Fruit fly (Drosophila melanogaster): ENCODE measurements around the gene wds.

Gene wds

DNA sequence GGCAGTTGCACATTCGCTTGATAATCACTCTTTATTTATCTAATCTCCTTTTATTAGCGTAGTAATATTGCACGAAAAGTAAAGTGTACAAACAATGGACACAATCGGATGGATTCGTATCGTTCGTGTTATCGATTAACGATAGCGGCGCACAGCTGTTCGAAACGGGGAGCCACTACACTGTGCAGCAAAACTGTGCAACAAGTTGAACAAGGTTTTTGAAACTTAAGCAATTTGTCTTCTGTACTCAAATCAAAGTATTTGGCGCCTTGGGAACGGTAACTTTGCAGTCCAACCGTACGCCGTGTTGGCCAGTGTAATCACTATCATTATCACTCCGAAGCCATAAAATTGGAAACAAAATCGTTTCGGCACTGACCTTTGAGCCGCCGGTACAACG, 33.9 kb downstream of the wds start, which contains the start of the genes Tsp3A and Seipin:
Gene Tsp3A, minus strand, starts transcription at position 88 of the 400 bp plus-strand sequence.
Gene Seipin, plus strand, starts transcription at position 149 of the 400 bp plus-strand sequence.
- no peak for TF ChIP-seq CG7368 (GFP tag; optimal IDR thresholded peaks at IDR 0.05)
- TF ChIP-seq CG11902 (GFP tag; optimal IDR thresholded peaks at IDR 0.05) = no peak
- peak; percentile 84 for TF ChIP-seq lz (GFP tag; optimal IDR thresholded peaks at IDR 0.05)
- peak; percentile 73 for TF ChIP-seq CG34406 (GFP tag; optimal IDR thresholded peaks at IDR 0.05)
- TF ChIP-seq svp (GFP tag) = peak; percentile 98
- TF ChIP-seq CG1621 (tag; optimal IDR thresholded peaks at IDR 0.05) = peak; percentile 82
- peak; percentile 45 for TF ChIP-seq fd59A (GFP tag; optimal IDR thresholded peaks at IDR 0.05)
- TF ChIP-seq fd85E (GFP tag; optimal IDR thresholded peaks at IDR 0.05) = peak; percentile 45
- TF ChIP-seq salr (GFP tag; optimal IDR thresholded peaks at IDR 0.05) = peak in 1 of 2 experiments; percentile 70
- TF ChIP-seq CG31627 (GFP tag; optimal IDR thresholded peaks at IDR 0.05) = peak; percentile 78
- peak; percentile 81 for TF ChIP-seq CG6792 (GFP tag; optimal IDR thresholded peaks at IDR 0.05)
- TF ChIP-seq CG16779 (tag; optimal IDR thresholded peaks at IDR 0.05) = peak; percentile 87
- peak; percentile 93 for TF ChIP-seq vri (GFP tag; optimal IDR thresholded peaks at IDR 0.05)
- peak; percentile 68 for TF ChIP-seq CG3032 (tag; optimal IDR thresholded peaks at IDR 0.05)
- peak; percentile 81 for TF ChIP-seq Hr39 (GFP tag; optimal IDR thresholded peaks at IDR 0.05)
- peak; percentile 85 to 88 for TF ChIP-seq ss (GFP tag; optimal IDR thresholded peaks at IDR 0.05)
- no peak for TF ChIP-seq CG10631 (GFP tag; optimal IDR thresholded peaks at IDR 0.05)
- TF ChIP-seq acj6 (GFP tag; optimal IDR thresholded peaks at IDR 0.05) = no peak
- TF ChIP-seq CG11294 (GFP tag; IDR thresholded peaks at IDR 0.05) = peak; percentile 81
- peak; percentile 82 for TF ChIP-seq Eip75B (GFP tag; optimal IDR thresholded peaks at IDR 0.05)
- no peak for TF ChIP-seq fkh (GFP tag; optimal IDR thresholded peaks at IDR 0.05)
- peak; percentile 74 for TF ChIP-seq Gug (GFP tag; IDR thresholded peaks at IDR 0.05)
- TF ChIP-seq dsx (GFP tag; optimal IDR thresholded peaks at IDR 0.05; ENCODE audit: poor library complexity, severe bottlenecking) = peak; percentile 72
- TF ChIP-seq dac (GFP tag; optimal IDR thresholded peaks at IDR 0.05) = peak; percentile 74
- TF ChIP-seq CG9139 (GFP tag; optimal IDR thresholded peaks at IDR 0.05) = peak; percentile 86
- TF ChIP-seq Hr38 (GFP tag; optimal IDR thresholded peaks at IDR 0.05) = no peak
- TF ChIP-seq CG32006 (GFP tag; optimal IDR thresholded peaks at IDR 0.05) = peak; percentile 79
- peak; percentile 71 for TF ChIP-seq Ets21C (GFP tag; optimal IDR thresholded peaks at IDR 0.05)
- TF ChIP-seq spab (GFP tag; optimal IDR thresholded peaks at IDR 0.05) = peak; percentile 76
- TF ChIP-seq CG6808 (GFP tag; optimal IDR thresholded peaks at IDR 0.05) = peak; percentile 82
- peak; percentile 72 for TF ChIP-seq CG8632 (GFP tag; optimal IDR thresholded peaks at IDR 0.05)
- peak; percentile 60 for TF ChIP-seq Sox15 (GFP tag; optimal IDR thresholded peaks at IDR 0.05)
- peak; percentile 87 for TF ChIP-seq CG3919 (GFP tag; optimal IDR thresholded peaks at IDR 0.05)
- peak; percentile 83 for TF ChIP-seq CG15336 (GFP tag; IDR thresholded peaks at IDR 0.05)
- peak; percentile 81 for TF ChIP-seq cyc (GFP tag; optimal IDR thresholded peaks at IDR 0.05)
- TF ChIP-seq Met (GFP tag; optimal IDR thresholded peaks at IDR 0.05) = no peak
- peak; percentile 57 for TF ChIP-seq Eip93F (GFP tag; optimal IDR thresholded peaks at IDR 0.05)
- no peak for TF ChIP-seq Sox102F (GFP tag; optimal IDR thresholded peaks at IDR 0.05)
- TF ChIP-seq pdm3 (GFP tag; optimal IDR thresholded peaks at IDR 0.05) = no peak
- TF ChIP-seq topi (GFP tag; optimal IDR thresholded peaks at IDR 0.05) = peak; percentile 88
- peak; percentile 90 for TF ChIP-seq Sox14 (GFP tag; optimal IDR thresholded peaks at IDR 0.05)
- peak; percentile 91 for TF ChIP-seq CG6276 (GFP tag; optimal IDR thresholded peaks at IDR 0.05)
- no peak for TF ChIP-seq Blimp-1 (GFP tag; optimal IDR thresholded peaks at IDR 0.05)
- TF ChIP-seq esn (GFP tag; optimal IDR thresholded peaks at IDR 0.05) = peak; percentile 85
- peak; percentile 82 for TF ChIP-seq Smox (GFP tag; optimal IDR thresholded peaks at IDR 0.05)
- peak; percentile 75; the same call in 2 of the 3 replicates for TF ChIP-seq CG8119 (GFP tag; IDR thresholded peaks at IDR 0.05)
- TF ChIP-seq Ets96B (tag; optimal IDR thresholded peaks at IDR 0.05) = peak; percentile 77
- no peak for TF ChIP-seq Hr4 (GFP tag; optimal IDR thresholded peaks at IDR 0.05)
- peak; percentile 75 for TF ChIP-seq OdsH (GFP tag; optimal IDR thresholded peaks at IDR 0.05)
- peak; percentile 85 for TF ChIP-seq CG6854 (GFP tag; optimal IDR thresholded peaks at IDR 0.05)
- peak; percentile 80 for TF ChIP-seq CG10669 (GFP tag; optimal IDR thresholded peaks at IDR 0.05)
- peak; percentile 75 for TF ChIP-seq CG11762 (GFP tag; optimal IDR thresholded peaks at IDR 0.05; ENCODE audit: insufficient read depth)

All from whole organism, prepupa.